Worm (Caenorhabditis elegans) whole organism, L4 larva: ENCODE results near the gene adal-1.

Experiments
- D1046.2 ChIP-seq: fragments of 200-800 bp; sonication (Bioruptor generic); IDR thresholded peaks from 2 replicates; pipeline ENCODE4 v1.3.6; 2022; ENCODE audit warnings: missing genetic modification characterization, missing compliant biosample characterization
- F26F4.8 ChIP-seq: fragments of 200-800 bp; sonication (Bioruptor generic); conservative IDR thresholded peaks from 2 replicates; pipeline ENCODE4 v1.3.6; 2022; ENCODE audit warnings: missing genetic modification characterization, missing compliant biosample characterization
- F37D6.2 ChIP-seq: sonication (generic microtip); optimal IDR thresholded peaks from 2 replicates; lab custom pipeline; 2016; ENCODE audit warnings: mild to moderate bottlenecking, missing genetic modification characterization, missing compliant biosample characterization
- F44E2.7 ChIP-seq: fragments of 200-800 bp; sonication (Bioruptor generic); IDR thresholded peaks from 2 replicates; pipeline ENCODE4 v2.1.2; 2022; ENCODE audit warnings: missing genetic modification characterization, missing compliant biosample characterization
- F49E8.2 ChIP-seq: sonication (generic microtip); optimal IDR thresholded peaks from 2 replicates; lab custom pipeline; 2016; ENCODE audit warnings: missing compliant biosample characterization, mild to moderate bottlenecking, missing genetic modification characterization, borderline replicate concordance
- T20F7.1 ChIP-seq: fragments of 200-800 bp; sonication (Bioruptor generic); optimal IDR thresholded peaks from 2 replicates; lab custom pipeline; 2018; ENCODE audit warnings: mild to moderate bottlenecking, missing genetic modification characterization, missing compliant biosample characterization
- Y48G9A.11 ChIP-seq: fragments of 200-800 bp; sonication (Bioruptor generic); IDR thresholded peaks from 2 replicates; pipeline ENCODE4 v1.3.6; 2022; ENCODE audit warnings: missing genetic modification reagents, missing genetic modification characterization, missing compliant biosample characterization
- ZK546.5 ChIP-seq, 2 experiments: sonication (generic microtip); optimal IDR thresholded peaks; 2 replicates each; lab custom pipeline; 2017; ENCODE audit warnings: missing biosample characterization in 2 of 2, missing genetic modification characterization in 2 of 2
- aha-1 ChIP-seq: fragments of 150-350 bp; peaks from one replicate; lab custom pipeline; 2014; ENCODE audit warnings: missing biosample characterization, missing genetic modification characterization
- aly-2 ChIP-seq: sonication (generic microtip); optimal IDR thresholded peaks from 2 replicates; lab custom pipeline; 2018; ENCODE audit warnings: missing biosample characterization, missing genetic modification characterization
- ceh-28 ChIP-seq: fragments of 150-350 bp; optimal IDR thresholded peaks from 2 replicates; lab custom pipeline; 2014; ENCODE audit warnings: missing biosample characterization, missing genetic modification reagents, missing genetic modification characterization
- ces-1 ChIP-seq: fragments of 150-350 bp; sonication (generic microtip); optimal IDR thresholded peaks from 4 replicates; lab custom pipeline; 2014; ENCODE audit warnings: missing biosample characterization, missing genetic modification reagents, missing genetic modification characterization
- ctbp-1 ChIP-seq: fragments of 200-800 bp; sonication (Bioruptor generic); IDR thresholded peaks from 2 replicates; pipeline ENCODE4 v1.3.6; 2022; ENCODE audit warnings: missing genetic modification reagents, missing genetic modification characterization, missing compliant biosample characterization
- daf-19 ChIP-seq: fragments of 200-800 bp; sonication (Bioruptor generic); conservative IDR thresholded peaks from 2 replicates; pipeline ENCODE4 v1.3.6; 2022; ENCODE audit warnings: missing genetic modification characterization, missing compliant biosample characterization
- daf-8 ChIP-seq: fragments of 200-800 bp; sonication (Bioruptor generic); IDR thresholded peaks from 2 replicates; pipeline ENCODE4 v1.3.6; 2022; ENCODE audit warnings: missing genetic modification characterization, missing compliant biosample characterization
- dpl-1 ChIP-seq: fragments of 150-350 bp; optimal IDR thresholded peaks from 2 replicates; lab custom pipeline; 2014; ENCODE audit warnings: missing biosample characterization, missing genetic modification reagents, missing genetic modification characterization
- duxl-1 ChIP-seq: sonication (generic microtip); optimal IDR thresholded peaks from 2 replicates; lab custom pipeline; 2016; ENCODE audit warnings: mild to moderate bottlenecking, missing genetic modification characterization, moderate library complexity, missing compliant biosample characterization; ENCODE audit not compliant: poor library complexity
- dve-1 ChIP-seq: sonication (generic microtip); optimal IDR thresholded peaks from 2 replicates; lab custom pipeline; 2017; ENCODE audit warnings: antibody characterized with exemption, mild to moderate bottlenecking, missing genetic modification characterization, missing compliant biosample characterization; ENCODE audit not compliant: insufficient read depth
- egl-27 ChIP-seq: sonication (generic microtip); optimal IDR thresholded peaks from 3 replicates; lab custom pipeline; 2017; ENCODE audit warnings: missing biosample characterization, missing genetic modification reagents, missing genetic modification characterization
- egl-43 ChIP-seq: fragments of 200-800 bp; sonication (Bioruptor generic); IDR thresholded peaks from 2 replicates; pipeline ENCODE4 v1.3.6; 2022; ENCODE audit warnings: missing genetic modification reagents, missing genetic modification characterization, missing compliant biosample characterization
- fkh-10 ChIP-seq: fragments of 150-350 bp; optimal IDR thresholded peaks from 2 replicates; lab custom pipeline; 2014; ENCODE audit warnings: missing biosample characterization, missing genetic modification reagents, missing genetic modification characterization
- fos-1 ChIP-seq: fragments of 150-350 bp; optimal IDR thresholded peaks from 2 replicates; lab custom pipeline; 2014; ENCODE audit warnings: missing biosample characterization, missing genetic modification characterization
- hif-1 ChIP-seq, 2 experiments: sonication (generic microtip); optimal IDR thresholded peaks; 2 replicates each; lab custom pipeline; 2016 to 2017; ENCODE audit warnings: missing compliant biosample characterization in 2 of 2, missing genetic modification characterization in 2 of 2, missing genetic modification reagents in 2 of 2, missing genotype in 2 of 2, mild to moderate bottlenecking in 1 of 2
- hlh-30 ChIP-seq: sonication (generic microtip); optimal IDR thresholded peaks from 2 replicates; lab custom pipeline; 2017; ENCODE audit warnings: antibody characterized with exemption, mild to moderate bottlenecking, missing genetic modification characterization, missing compliant biosample characterization; ENCODE audit not compliant: insufficient read depth
- jun-1 ChIP-seq: fragments of 150-350 bp; optimal IDR thresholded peaks from 2 replicates; lab custom pipeline; 2014; ENCODE audit warnings: missing biosample characterization, missing genetic modification reagents, missing genetic modification characterization
- lim-7 ChIP-seq: fragments of 200-800 bp; sonication (Bioruptor generic); IDR thresholded peaks from 2 replicates; pipeline ENCODE4 v1.3.6; 2022; ENCODE audit warnings: missing genetic modification characterization, missing compliant biosample characterization
- lin-39 ChIP-seq: fragments of 150-350 bp; optimal IDR thresholded peaks from 2 replicates; lab custom pipeline; 2014; ENCODE audit warnings: missing biosample characterization, missing genetic modification reagents, missing genetic modification characterization
- lsy-2 ChIP-seq, 2 experiments: fragments of 150-350 bp in 1 of 2; sonication (generic microtip) in 1 of 2; optimal IDR thresholded peaks; 2 replicates each; lab custom pipeline; 2014 to 2017; ENCODE audit warnings: missing biosample characterization in 2 of 2, missing genetic modification characterization in 2 of 2
- madf-5 ChIP-seq, 2 experiments: fragments of 200-800 bp; sonication (Bioruptor generic); IDR thresholded peaks; 2 replicates each; pipeline ENCODE4 v1.3.6; 2022; ENCODE audit warnings: missing compliant biosample characterization in 2 of 2, missing genetic modification characterization in 2 of 2
- mxl-2 ChIP-seq: fragments of 200-800 bp; sonication (Bioruptor generic); conservative IDR thresholded peaks from 2 replicates; pipeline ENCODE4 v1.3.6; 2022; ENCODE audit warnings: missing genetic modification reagents, missing genetic modification characterization, missing compliant biosample characterization
- mxl-3 ChIP-seq: fragments of 200-800 bp; sonication (Bioruptor generic); optimal IDR thresholded peaks from 2 replicates; lab custom pipeline; 2018; ENCODE audit warnings: mild to moderate bottlenecking, missing genetic modification characterization, missing compliant biosample characterization
- nhr-11 ChIP-seq: fragments of 150-350 bp; optimal IDR thresholded peaks from 2 replicates; lab custom pipeline; 2014; ENCODE audit warnings: missing biosample characterization, missing genetic modification characterization
- nhr-111 ChIP-seq: fragments of 200-800 bp; sonication (Bioruptor generic); optimal IDR thresholded peaks from 2 replicates; lab custom pipeline; 2018; ENCODE audit warnings: mild to moderate bottlenecking, missing genetic modification characterization, missing compliant biosample characterization
- nhr-237 ChIP-seq: sonication (generic microtip); optimal IDR thresholded peaks from 2 replicates; lab custom pipeline; 2017; ENCODE audit warnings: missing biosample characterization, missing genetic modification characterization
- nhr-41 ChIP-seq: fragments of 200-800 bp; sonication (Bioruptor generic); IDR thresholded peaks from 2 replicates; pipeline ENCODE4 v1.3.6; 2022; ENCODE audit warnings: missing genetic modification reagents, missing genetic modification characterization, missing compliant biosample characterization
- pha-4 ChIP-seq, 2 experiments: fragments of 150-350 bp in 1 of 2; fragments of 200-800 bp in 1 of 2; sonication (Bioruptor generic) in 1 of 2; IDR thresholded peaks in 1 of 2; optimal IDR thresholded peaks in 1 of 2; 2 replicates each; pipeline versions ENCODE4 v1.3.6 to Lab custom; 2014 to 2022; ENCODE audit warnings: missing genetic modification characterization in 2 of 2, missing genetic modification reagents in 2 of 2, missing biosample characterization in 1 of 2, missing compliant biosample characterization in 1 of 2
- pqm-1 ChIP-seq: sonication (generic microtip); optimal IDR thresholded peaks from 2 replicates; lab custom pipeline; 2017; ENCODE audit warnings: missing biosample characterization, missing genetic modification characterization
- rbr-2 ChIP-seq: sonication (generic microtip); optimal IDR thresholded peaks from 2 replicates; lab custom pipeline; 2016; ENCODE audit warnings: missing genotype, missing genetic modification characterization, missing compliant biosample characterization
- sdz-12 ChIP-seq: fragments of 200-800 bp; sonication (Bioruptor generic); optimal IDR thresholded peaks from 2 replicates; lab custom pipeline; 2018; ENCODE audit warnings: mild to moderate bottlenecking, missing genetic modification characterization, missing compliant biosample characterization
- set-16 ChIP-seq: fragments of 200-800 bp; sonication (Bioruptor generic); IDR thresholded peaks from 2 replicates; pipeline ENCODE4 v1.3.6; 2022; ENCODE audit warnings: missing genetic modification reagents, missing genetic modification characterization, missing compliant biosample characterization
- snpc-1.2 ChIP-seq: fragments of 200-800 bp; sonication (Bioruptor generic); IDR thresholded peaks from 2 replicates; pipeline ENCODE4 v1.3.6; 2022; ENCODE audit warnings: missing genetic modification reagents, missing genetic modification characterization, missing compliant biosample characterization
- spr-1 ChIP-seq: sonication (generic microtip); optimal IDR thresholded peaks from 2 replicates; lab custom pipeline; 2016; ENCODE audit warnings: mild to moderate bottlenecking, missing genetic modification characterization, missing compliant biosample characterization
- spr-3 ChIP-seq: fragments of 200-800 bp; sonication (Bioruptor generic); optimal IDR thresholded peaks from 2 replicates; lab custom pipeline; 2018; ENCODE audit warnings: mild to moderate bottlenecking, missing genetic modification characterization, missing compliant biosample characterization
- tag-97 ChIP-seq: fragments of 200-800 bp; sonication (Bioruptor generic); IDR thresholded peaks from 2 replicates; pipeline ENCODE4 v1.3.6; 2022; ENCODE audit warnings: missing genetic modification characterization, missing compliant biosample characterization
- unc-39 ChIP-seq: sonication (generic microtip); optimal IDR thresholded peaks from 2 replicates; lab custom pipeline; 2017; ENCODE audit warnings: missing biosample characterization, missing genetic modification characterization
- unc-62 ChIP-seq, 3 experiments: fragments of 150-350 bp in 1 of 3; sonication (generic microtip); optimal IDR thresholded peaks in 2 of 3; peaks in 1 of 3; 1 replicate in 1 of 3; 2 replicates in 2 of 3; lab custom pipeline; 2014 to 2017; ENCODE audit warnings: missing biosample characterization in 3 of 3, missing genetic modification characterization in 3 of 3, missing genetic modification reagents in 3 of 3, missing genotype in 1 of 3
- zag-1 ChIP-seq: fragments of 150-350 bp; optimal IDR thresholded peaks from 2 replicates; lab custom pipeline; 2014; ENCODE audit warnings: missing biosample characterization, missing genetic modification characterization
- zfp-3 ChIP-seq: fragments of 200-800 bp; sonication (Bioruptor generic); conservative IDR thresholded peaks from 2 replicates; pipeline ENCODE4 v1.3.6; 2022; ENCODE audit warnings: missing genetic modification reagents, missing genetic modification characterization, missing compliant biosample characterization
- ztf-11 ChIP-seq: fragments of 150-350 bp; optimal IDR thresholded peaks from 2 replicates; lab custom pipeline; 2014; ENCODE audit warnings: missing biosample characterization, missing genetic modification characterization
- ztf-7 ChIP-seq: fragments of 150-350 bp; optimal IDR thresholded peaks from 2 replicates; lab custom pipeline; 2014; ENCODE audit warnings: missing biosample characterization, missing genetic modification characterization

Gene adal-1

DNA sequence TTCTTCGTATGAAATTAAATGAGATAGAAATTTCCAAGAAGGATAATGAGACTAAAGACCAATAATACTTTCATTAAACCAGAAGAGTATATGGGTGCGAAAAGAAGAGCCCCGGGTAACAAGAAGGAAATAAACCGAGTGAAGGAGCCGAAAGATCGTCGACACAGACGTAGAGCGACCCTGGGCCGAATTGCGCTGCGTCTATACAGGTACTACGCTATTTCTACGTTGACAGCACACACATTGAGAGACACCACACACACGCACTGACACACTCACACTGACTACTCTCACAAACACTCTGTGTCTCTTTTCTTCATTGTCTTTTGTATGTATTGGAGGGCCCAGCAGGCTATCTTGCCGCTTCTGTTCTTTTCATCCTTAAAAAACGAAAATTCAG is 34.6 kb downstream of the adal-1 start (continued):
- TF ChIP-seq mxl-2 (no peak), ztf-7 (tag; lab: Kevin White, UChicago) (peak; percentile 10), lin-39 (no peak), fos-1 (no peak), duxl-1 (tag; lab: Kevin White, UChicago) (no peak), ztf-11 (tag; lab: Kevin White, UChicago) (no peak), aly-2 (no peak), egl-27 (no peak), set-16 (GFP tag; lab: Robert Waterston, UW) (no peak), mxl-3 (GFP tag; lab: Kevin White, UChicago) (peak; percentile 53), ces-1 (GFP tag; lab: Kevin White, UChicago) (no peak), ceh-28 (no peak), nhr-41 (0 out of 2 replicates have a peak, but pooled peaks have one; percentile 16), spr-1 (tag; lab: Kevin White, UChicago) (no peak), madf-5 (GFP tag; IDR thresholded peaks at IDR 0.05; lab: Robert Waterston, UW) (no peak), pqm-1 (tag; lab: Kevin White, UChicago) (peak; percentile 34), tag-97 (GFP tag; lab: Robert Waterston, UW) (no peak), F44E2.7 (GFP tag; lab: Robert Waterston, UW) (0 out of 2 replicates have a peak, but pooled peaks have one; percentile 16), hlh-30 (peak; percentile 4), spr-3 (GFP tag; lab: Kevin White, UChicago) (no peak), sdz-12 (GFP tag; lab: Kevin White, UChicago) (no peak), dpl-1 (GFP tag; lab: Kevin White, UChicago) (peak; percentile 35), Y48G9A.11 (GFP tag; lab: Robert Waterston, UW) (no peak), unc-62 (GFP tag; optimal IDR thresholded peaks at IDR 0.05 in 1 of 2; lab: Kevin White, UChicago) (peak in 1 of 2 experiments; percentile 97), unc-62 (tag; optimal IDR thresholded peaks at IDR 0.05; lab: Kevin White, UChicago) (no peak), jun-1 (no peak), snpc-1.2 (GFP tag; lab: Robert Waterston, UW) (no peak), zfp-3 (GFP tag; lab: Robert Waterston, UW) (no peak), zag-1 (tag; lab: Kevin White, UChicago) (no peak), T20F7.1 (GFP tag; lab: Kevin White, UChicago) (no peak), rbr-2 (peak; percentile 17), nhr-11 (tag; lab: Kevin White, UChicago) (no peak), unc-39 (tag; lab: Kevin White, UChicago) (no peak), nhr-237 (tag; lab: Kevin White, UChicago) (no peak), nhr-111 (GFP tag; lab: Kevin White, UChicago) (no peak), lsy-2 (tag; optimal IDR thresholded peaks at IDR 0.05; lab: Kevin White, UChicago) (peak in 1 of 2 experiments; percentile 32), ctbp-1 (no peak), fkh-10 (GFP tag; lab: Kevin White, UChicago) (no peak), lim-7 (GFP tag; lab: Robert Waterston, UW) (no peak), F26F4.8 (GFP tag; lab: Robert Waterston, UW) (no peak), daf-19 (no peak), ZK546.5 (tag; optimal IDR thresholded peaks at IDR 0.05; lab: Kevin White, UChicago) (no peak), daf-8 (GFP tag; lab: Robert Waterston, UW) (no peak), egl-43 (GFP tag; lab: Robert Waterston, UW) (no peak), F37D6.2 (tag; lab: Kevin White, UChicago) (no peak), pha-4 (GFP tag; IDR thresholded peaks at IDR 0.05; lab: Robert Waterston, UW) (0 out of 2 replicates have a peak, but pooled peaks have one; percentile 13), pha-4 (tag; optimal IDR thresholded peaks at IDR 0.05; lab: Kevin White, UChicago) (no peak), dve-1 (tag; lab: Kevin White, UChicago) (peak; percentile 24), aha-1 (tag; lab: Kevin White, UChicago) (no peak), hif-1 (tag; optimal IDR thresholded peaks at IDR 0.05; lab: Kevin White, UChicago) (peak in 1 of 2 experiments; percentile 2), D1046.2 (GFP tag; lab: Robert Waterston, UW) (no peak), F49E8.2 (no peak)
